Worm (Caenorhabditis elegans): Measurements from ENCODE around the gene F25B3.4.
A peak's percentile ranks its signal among the peaks of the same experiment; 100 is the strongest.

The F25B3.4 gene

ce11 chrV:9603488-9603887 is 34.9 kb upstream of the F25B3.4 start (continued):
- TF ChIP-seq B0019.2 (GFP tag; conservative IDR thresholded peaks at IDR 0.05) (0 out of 2 replicates have a peak, but pooled peaks have one; percentile 55), pbrm-1 (GFP tag; IDR thresholded peaks at IDR 0.05) (peak; percentile 69), egl-44 (GFP tag; IDR thresholded peaks at IDR 0.05) (peak; percentile 62; the same call in 1 of the 2 replicates), hsf-1 (GFP tag; IDR thresholded peaks at IDR 0.05) (peak; percentile 99), attf-6 (GFP tag; IDR thresholded peaks at IDR 0.05) (peak; percentile 66)

- peak; percentile 51 for TF ChIP-seq F33H1.4 (GFP tag; IDR thresholded peaks at IDR 0.05)
- TF ChIP-seq D2030.7 (GFP tag; IDR thresholded peaks at IDR 0.05), result peak; percentile 17; the same call in 1 of the 2 replicates
- peak; percentile 93 for TF ChIP-seq egrh-3 (GFP tag; IDR thresholded peaks at IDR 0.05)
Observed at ce11 chrV:9601904-9602303, 33.3 kb upstream of the F25B3.4 start.

- TF ChIP-seq madf-6 (GFP tag; IDR thresholded peaks at IDR 0.05) (no peak), lir-1 (GFP tag; conservative IDR thresholded peaks at IDR 0.05) (no peak), hrde-1 (tag; optimal IDR thresholded peaks at IDR 0.05; ENCODE audit: borderline replicate concordance) (no peak), sdz-38 (tag; optimal IDR thresholded peaks at IDR 0.05) (no peak), snpc-1.1 (tag; optimal IDR thresholded peaks at IDR 0.05; ENCODE audit: insufficient read depth) (no peak), ceh-91 (GFP tag; IDR thresholded peaks at IDR 0.05) (no peak), cebp-1 (GFP tag; IDR thresholded peaks at IDR 0.05) (no peak), cebp-1 (tag; optimal IDR thresholded peaks at IDR 0.05) (no peak), nfya-2 (GFP tag; IDR thresholded peaks at IDR 0.05) (no peak), ztf-18 (tag; optimal IDR thresholded peaks at IDR 0.05) (no peak), zfh-2 (GFP tag; conservative IDR thresholded peaks at IDR 0.05) (no peak), athp-1 (tag; optimal IDR thresholded peaks at IDR 0.05) (no peak), hlh-26 (GFP tag; conservative IDR thresholded peaks at IDR 0.05) (no peak), T26A5.8 (tag; optimal IDR thresholded peaks at IDR 0.05) (no peak), nfyb-1 (GFP tag; IDR thresholded peaks at IDR 0.05) (no peak), ama-1 (optimal IDR thresholded peaks at IDR 0.05) (no peak), ama-1 (GFP tag; optimal IDR thresholded peaks at IDR 0.05) (no peak)
Observed at ce11 chrV:9590317-9590716, 21.7 kb upstream of the F25B3.4 start, which contains the start of gene K09G1.2. Gene K09G1.2, plus strand, starts transcription at chrV:9590617.

DNA sequence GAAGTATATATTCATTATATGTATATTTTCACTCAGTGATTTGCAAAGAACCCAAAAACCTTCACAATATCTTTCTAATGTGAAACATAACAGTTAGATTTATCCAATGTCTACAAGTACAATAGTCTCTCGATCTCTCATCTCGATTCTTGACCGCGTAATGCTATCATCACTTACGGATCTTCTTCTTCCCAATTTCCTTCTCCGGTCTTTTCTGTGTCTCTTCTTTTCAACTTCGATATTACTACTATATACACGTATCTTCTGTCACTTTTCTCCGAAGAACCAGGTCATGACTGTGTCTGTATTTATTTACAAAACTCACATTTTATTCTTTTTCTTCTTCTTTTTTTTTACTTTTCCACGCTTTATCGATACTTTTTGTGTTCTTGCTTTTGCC is 20.0 kb upstream of the F25B3.4 start:
- no peak for TF ChIP-seq Y79H2A.3 (GFP tag; conservative IDR thresholded peaks at IDR 0.05)
- no peak for TF ChIP-seq sea-2 (GFP tag; IDR thresholded peaks at IDR 0.05)
- no peak for TF ChIP-seq rcor-1 (GFP tag; IDR thresholded peaks at IDR 0.05)
- TF ChIP-seq C06A6.2 (GFP tag; conservative IDR thresholded peaks at IDR 0.05), result no peak
- TF ChIP-seq Y53F4B.3 (GFP tag; IDR thresholded peaks at IDR 0.05), result no peak

- TF ChIP-seq pbrm-1 (GFP tag; IDR thresholded peaks at IDR 0.05) (no peak), mel-28 (tag; optimal IDR thresholded peaks at IDR 0.05; ENCODE audit: borderline replicate concordance) (no peak), T26A5.8 (tag; optimal IDR thresholded peaks at IDR 0.05) (no peak), F57A8.1 (GFP tag; optimal IDR thresholded peaks at IDR 0.05) (no peak), dox-1 (GFP tag; IDR thresholded peaks at IDR 0.05) (no peak), F22D6.2 (tag; optimal IDR thresholded peaks at IDR 0.05) (no peak), ceh-91 (GFP tag; IDR thresholded peaks at IDR 0.05) (no peak), efl-1 (GFP tag; optimal IDR thresholded peaks at IDR 0.05) (no peak), D2030.7 (GFP tag; IDR thresholded peaks at IDR 0.05) (no peak)
Observed at ce11 chrV:9587619-9588018, 19.0 kb upstream of the F25B3.4 start.

Measured in whole organism, young adult.